Worm (Caenorhabditis elegans): Measurements from ENCODE around the gene pqn-15.

DNA sequence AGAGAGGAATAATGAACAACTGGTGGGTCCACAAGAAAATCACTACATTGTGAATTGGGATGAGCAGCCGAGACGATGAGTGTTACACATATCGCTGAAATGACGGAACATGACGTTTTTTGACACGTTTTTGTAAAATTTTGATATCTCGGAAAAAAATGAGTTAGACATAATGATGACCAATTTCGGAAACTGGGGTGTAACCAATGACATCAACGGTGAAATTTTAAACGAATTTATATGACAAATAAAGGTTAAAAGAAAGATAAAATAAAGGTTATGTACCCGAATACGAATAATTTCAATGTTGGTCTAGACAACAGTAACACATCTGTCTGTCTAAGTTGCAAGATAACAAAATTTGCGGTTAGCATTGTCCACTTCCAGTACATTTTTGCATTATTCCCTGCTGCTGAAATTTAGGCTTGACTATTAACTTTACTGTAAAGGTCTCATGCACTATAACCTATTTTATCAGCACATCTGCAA lies 27.4 kb downstream of the pqn-15 start, which contains the start of the genes twk-28 and ets-9:
- TF ChIP-seq B0019.2 (GFP tag; conservative IDR thresholded peaks at IDR 0.05) (no peak), dpff-1 (tag; optimal IDR thresholded peaks at IDR 0.05) (no peak), bed-1 (GFP tag; IDR thresholded peaks at IDR 0.05) (no peak), rcor-1 (GFP tag; IDR thresholded peaks at IDR 0.05) (no peak), let-607 (tag; optimal IDR thresholded peaks at IDR 0.05) (no peak), attf-5 (GFP tag; optimal IDR thresholded peaks at IDR 0.05) (no peak), lag-1 (GFP tag; IDR thresholded peaks at IDR 0.05) (no peak)
